Fruit fly (Drosophila melanogaster) whole organism, embryonic: ENCODE data around the gene Oatp74D.

Experiments
- Adf1 ChIP-seq: fragments of 200-800 bp; sonication (Bioruptor generic); IDR thresholded peaks from 2 replicates; pipeline ENCODE4 v1.3.6; 2022; ENCODE audit warnings: missing biosample characterization, missing genetic modification characterization
- Aef1 ChIP-seq: fragments of 200-800 bp; sonication (Bioruptor generic); IDR thresholded peaks from 3 replicates; pipeline ENCODE4 v1.3.6; 2022; ENCODE audit warnings: missing biosample characterization, missing genetic modification characterization
- Asciz ChIP-seq: fragments of 200-800 bp; sonication (Bioruptor generic); optimal IDR thresholded peaks from 2 replicates; lab custom pipeline; 2017; ENCODE audit warnings: missing biosample characterization, mild to moderate bottlenecking, missing genetic modification characterization, missing genetic modification reagents
- Bdp1 ChIP-seq: fragments of 200-800 bp; sonication (Bioruptor generic); optimal IDR thresholded peaks from 3 replicates; lab custom pipeline; 2016; ENCODE audit warnings: missing biosample characterization, missing genetic modification characterization
- CG10209 ChIP-seq: fragments of 200-800 bp; sonication (Bioruptor generic); optimal IDR thresholded peaks from 3 replicates; lab custom pipeline; 2017; ENCODE audit warnings: missing biosample characterization, mild to moderate bottlenecking, missing genetic modification characterization, missing genetic modification reagents
- CG11247 ChIP-seq: fragments of 200-800 bp; sonication (Bioruptor generic); IDR thresholded peaks from 2 replicates; pipeline ENCODE4 v1.3.6; 2022; ENCODE audit warnings: missing biosample characterization, missing genetic modification characterization
- CG13123 ChIP-seq: fragments of 200-800 bp; sonication (Bioruptor generic); optimal IDR thresholded peaks from 2 replicates; lab custom pipeline; 2016; ENCODE audit warnings: missing biosample characterization, missing genetic modification characterization
- CG14860 ChIP-seq: fragments of 200-800 bp; sonication (Bioruptor generic); IDR thresholded peaks from 3 replicates; pipeline ENCODE4 v1.3.6; 2022; ENCODE audit warnings: missing biosample characterization, missing genetic modification characterization; ENCODE audit not compliant: partially characterized antibody
- CG15601 ChIP-seq: fragments of 200-800 bp; sonication (Bioruptor generic); optimal IDR thresholded peaks from 3 replicates; lab custom pipeline; 2019; ENCODE audit warnings: missing biosample characterization, mild to moderate bottlenecking, missing genetic modification characterization, moderate library complexity
- CG1647 ChIP-seq: fragments of 200-800 bp; sonication (Bioruptor generic); optimal IDR thresholded peaks from 3 replicates; lab custom pipeline; 2016; ENCODE audit warnings: missing biosample characterization, missing genetic modification characterization
- CG17385 ChIP-seq: fragments of 200-800 bp; sonication (Bioruptor generic); optimal IDR thresholded peaks from 3 replicates; lab custom pipeline; 2018; ENCODE audit warnings: missing biosample characterization, mild to moderate bottlenecking, missing genetic modification characterization
- CG2120 ChIP-seq: fragments of 200-800 bp; sonication (Bioruptor generic); optimal IDR thresholded peaks from 3 replicates; lab custom pipeline; 2016; ENCODE audit warnings: missing biosample characterization, missing genetic modification characterization
- CG31224 ChIP-seq: fragments of 200-800 bp; sonication (Bioruptor generic); IDR thresholded peaks from 2 replicates; pipeline ENCODE4 v1.3.6; 2022; ENCODE audit warnings: missing biosample characterization, missing genetic modification characterization
- CG31365 ChIP-seq: fragments of 200-800 bp; sonication (Bioruptor generic); optimal IDR thresholded peaks from 2 replicates; lab custom pipeline; 2018; ENCODE audit warnings: missing biosample characterization, mild to moderate bottlenecking, missing genetic modification characterization
- CG32532 ChIP-seq: fragments of 200-800 bp; sonication (Bioruptor generic); IDR thresholded peaks from 2 replicates; pipeline ENCODE4 v1.3.6; 2022; ENCODE audit warnings: missing biosample characterization, missing genetic modification characterization
- CG43689 ChIP-seq: fragments of 200-800 bp; sonication (Bioruptor generic); IDR thresholded peaks from 2 replicates; pipeline ENCODE4 v1.3.6; 2022; ENCODE audit warnings: missing biosample characterization, missing genetic modification characterization
- CG4404 ChIP-seq: fragments of 200-800 bp; sonication (Bioruptor generic); IDR thresholded peaks from 2 replicates; pipeline ENCODE4 v1.3.6; 2022; ENCODE audit warnings: missing biosample characterization, missing genetic modification characterization
- CG5180 ChIP-seq: fragments of 200-800 bp; sonication (Bioruptor generic); optimal IDR thresholded peaks from 3 replicates; lab custom pipeline; 2017; ENCODE audit warnings: missing biosample characterization, missing genetic modification characterization, mild to moderate bottlenecking, moderate library complexity, missing genetic modification reagents
- CG9727 ChIP-seq: fragments of 200-800 bp; sonication (Bioruptor generic); optimal IDR thresholded peaks from 3 replicates; lab custom pipeline; 2017; ENCODE audit warnings: missing biosample characterization, mild to moderate bottlenecking, missing genetic modification characterization
- CG9876 ChIP-seq: fragments of 200-800 bp; sonication (Bioruptor generic); optimal IDR thresholded peaks from 2 replicates; lab custom pipeline; 2016; ENCODE audit warnings: missing biosample characterization, missing genetic modification characterization
- Gsc ChIP-seq: fragments of 200-800 bp; sonication (Bioruptor generic); IDR thresholded peaks from 2 replicates; pipeline ENCODE4 v1.3.6; 2022; ENCODE audit warnings: missing biosample characterization, missing genetic modification characterization
- Nf-YC ChIP-seq: fragments of 200-800 bp; optimal IDR thresholded peaks from 3 replicates; lab custom pipeline; 2019; ENCODE audit warnings: missing biosample characterization, mild to moderate bottlenecking, missing genetic modification characterization, moderate library complexity
- NfI ChIP-seq: fragments of 200-800 bp; sonication (Bioruptor generic); optimal IDR thresholded peaks from 3 replicates; lab custom pipeline; 2018; ENCODE audit warnings: missing biosample characterization, mild to moderate bottlenecking, missing genetic modification characterization, moderate library complexity
- Side ChIP-seq: fragments of 200-800 bp; sonication (Bioruptor generic); optimal IDR thresholded peaks from 2 replicates; lab custom pipeline; 2016; ENCODE audit warnings: missing biosample characterization, missing genetic modification characterization
- Stat92E ChIP-seq, 3 experiments: fragments of >200 bp in 2 of 3; fragments of 200-800 bp in 1 of 3; sonication (Bioruptor generic) in 1 of 3; optimal IDR thresholded peaks; 2 replicates each; lab custom pipeline; 2017 to 2019; ENCODE audit warnings: missing biosample characterization in 3 of 3, missing genetic modification characterization in 3 of 3, mild to moderate bottlenecking in 1 of 3, moderate library complexity in 1 of 3
- TFAM ChIP-seq: fragments of 200-800 bp; sonication (Bioruptor generic); optimal IDR thresholded peaks from 2 replicates; lab custom pipeline; 2017; ENCODE audit warnings: missing biosample characterization, missing genetic modification characterization, inconsistent platforms
- ac ChIP-seq: fragments of 200-800 bp; sonication (Bioruptor generic); optimal IDR thresholded peaks from 3 replicates; lab custom pipeline; 2017; ENCODE audit warnings: missing biosample characterization, mild to moderate bottlenecking, missing genetic modification characterization
- crp ChIP-seq, 2 experiments: fragments of 200-800 bp; sonication (Bioruptor generic); optimal IDR thresholded peaks; 2 replicates in 1 of 2; 3 replicates in 1 of 2; lab custom pipeline; 2017; ENCODE audit warnings: missing biosample characterization in 2 of 2, missing genetic modification characterization in 2 of 2, mild to moderate bottlenecking in 1 of 2, moderate library complexity in 1 of 2
- fd64A ChIP-seq: fragments of 200-800 bp; sonication (Bioruptor generic); optimal IDR thresholded peaks from 3 replicates; lab custom pipeline; 2018; ENCODE audit warnings: missing biosample characterization, mild to moderate bottlenecking, missing genetic modification characterization
- gcm2 ChIP-seq: fragments of 200-800 bp; sonication (Bioruptor generic); optimal IDR thresholded peaks from 2 replicates; lab custom pipeline; 2016; ENCODE audit warnings: missing biosample characterization, missing genetic modification characterization
- gfzf ChIP-seq: fragments of 200-800 bp; sonication (Bioruptor generic); optimal IDR thresholded peaks from 2 replicates; lab custom pipeline; 2016; ENCODE audit warnings: missing biosample characterization, mild to moderate bottlenecking, missing genetic modification characterization, moderate library complexity
- gro ChIP-seq: fragments of 200-800 bp; sonication (Bioruptor generic); optimal IDR thresholded peaks from 2 replicates; lab custom pipeline; 2016; ENCODE audit warnings: missing biosample characterization, missing genetic modification characterization
- her ChIP-seq: fragments of 200-800 bp; sonication (Bioruptor generic); optimal IDR thresholded peaks from 2 replicates; lab custom pipeline; 2016; ENCODE audit warnings: missing biosample characterization, missing genetic modification characterization
- lov ChIP-seq, 2 experiments: fragments of 200-800 bp in 1 of 2; fragments of >200 bp in 1 of 2; sonication (Bioruptor generic) in 1 of 2; IDR thresholded peaks in 1 of 2; optimal IDR thresholded peaks in 1 of 2; 2 replicates in 1 of 2; 3 replicates in 1 of 2; pipeline versions ENCODE4 v1.3.6 to Lab custom; 2017 to 2022; ENCODE audit warnings: missing biosample characterization in 1 of 2, missing genetic modification characterization in 1 of 2
- oc ChIP-seq: fragments of 200-800 bp; sonication (Bioruptor generic); optimal IDR thresholded peaks from 2 replicates; lab custom pipeline; 2018; ENCODE audit warnings: missing biosample characterization, mild to moderate bottlenecking, missing genetic modification characterization, moderate library complexity
- pho ChIP-seq: fragments of 200-800 bp; sonication (Bioruptor generic); optimal IDR thresholded peaks from 2 replicates; lab custom pipeline; 2016; ENCODE audit warnings: missing biosample characterization, missing genetic modification characterization
- run ChIP-seq: fragments of 200-800 bp; sonication (Bioruptor generic); optimal IDR thresholded peaks from 3 replicates; lab custom pipeline; 2018; ENCODE audit warnings: missing biosample characterization, mild to moderate bottlenecking, missing genetic modification characterization
- slou ChIP-seq: fragments of 200-800 bp; sonication (Bioruptor generic); optimal IDR thresholded peaks from 3 replicates; lab custom pipeline; 2016; ENCODE audit warnings: missing biosample characterization, missing genetic modification characterization
- sqz ChIP-seq: fragments of 200-800 bp; sonication (Bioruptor generic); optimal IDR thresholded peaks from 3 replicates; lab custom pipeline; 2018; ENCODE audit warnings: missing biosample characterization, mild to moderate bottlenecking, missing genetic modification characterization
- tin ChIP-seq: fragments of 200-800 bp; sonication (Bioruptor generic); optimal IDR thresholded peaks from 3 replicates; lab custom pipeline; 2016; ENCODE audit warnings: missing biosample characterization, missing genetic modification characterization
- unc-4 ChIP-seq: fragments of 200-800 bp; sonication (Bioruptor generic); IDR thresholded peaks from 2 replicates; pipeline ENCODE4 v1.3.6; 2022; ENCODE audit warnings: missing biosample characterization, missing genetic modification characterization; ENCODE audit not compliant: partially characterized antibody
- wor ChIP-seq: fragments of 200-800 bp; sonication (Bioruptor generic); IDR thresholded peaks from 2 replicates; pipeline ENCODE4 v1.3.6; 2022; ENCODE audit warnings: missing biosample characterization, missing genetic modification characterization

Oatp74D gene

DNA sequence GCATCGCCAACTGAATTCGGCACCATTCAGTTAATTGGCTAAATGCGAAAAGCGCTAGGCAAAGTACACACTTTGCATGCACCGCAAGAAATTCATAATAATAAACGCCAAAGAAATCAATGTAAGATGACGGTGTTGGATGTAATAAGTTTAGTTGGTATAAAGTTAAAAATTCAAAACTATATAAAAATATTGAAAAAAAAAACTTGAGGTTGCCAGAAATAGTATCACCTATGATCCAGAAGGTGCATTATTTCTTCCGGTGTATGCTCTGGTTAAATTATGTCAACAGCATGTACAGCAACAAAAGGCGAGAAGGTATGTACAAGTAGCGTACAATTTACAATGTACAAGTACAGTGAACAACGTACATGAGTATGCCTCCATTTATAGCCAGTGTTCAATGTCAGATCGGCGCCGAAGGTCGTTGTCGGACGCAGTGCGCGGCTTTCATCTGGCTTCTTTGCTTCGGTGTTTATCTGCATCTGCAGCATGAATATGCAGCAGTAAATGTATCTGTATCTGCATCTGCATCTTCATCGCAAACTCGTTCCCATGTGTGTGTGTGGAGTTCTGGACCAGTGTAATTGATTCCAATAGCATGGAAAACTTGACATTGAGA lies 10.1 kb downstream of the Oatp74D start (continued):
- TF ChIP-seq CG1647 (GFP tag; lab: Kevin White, UChicago) (no peak), gcm2 (GFP tag; lab: Kevin White, UChicago) (no peak), CG2120 (GFP tag; lab: Kevin White, UChicago) (no peak), lov (optimal IDR thresholded peaks at IDR 0.05; lab: Kevin White, UChicago) (no peak), lov (GFP tag; IDR thresholded peaks at IDR 0.05; lab: Robert Waterston, UW) (no peak), Gsc (GFP tag; lab: Robert Waterston, UW) (no peak), sqz (GFP tag; lab: Kevin White, UChicago) (no peak), Nf-YC (no peak), Stat92E (GFP tag; optimal IDR thresholded peaks at IDR 0.05; lab: Kevin White, UChicago) (no peak), CG17385 (no peak), Adf1 (GFP tag; lab: Robert Waterston, UW) (no peak), ac (GFP tag; lab: Kevin White, UChicago) (no peak), unc-4 (GFP tag; lab: Robert Waterston, UW) (no peak), wor (GFP tag; lab: Robert Waterston, UW) (no peak), slou (GFP tag; lab: Kevin White, UChicago) (no peak), oc (tag; lab: Kevin White, UChicago) (no peak), run (tag; lab: Kevin White, UChicago) (no peak), TFAM (GFP tag; lab: Kevin White, UChicago) (no peak), CG32532 (GFP tag; lab: Robert Waterston, UW) (no peak), CG9727 (GFP tag; lab: Kevin White, UChicago) (no peak), Bdp1 (GFP tag; lab: Kevin White, UChicago) (no peak), her (GFP tag; lab: Kevin White, UChicago) (no peak), gfzf (GFP tag; lab: Kevin White, UChicago) (no peak), CG5180 (no peak), CG11247 (no peak), CG10209 (GFP tag; lab: Kevin White, UChicago) (no peak), CG15601 (tag; lab: Kevin White, UChicago) (no peak), Side (GFP tag; lab: Kevin White, UChicago) (no peak), CG31224 (GFP tag; lab: Robert Waterston, UW) (no peak), crp (GFP tag; optimal IDR thresholded peaks at IDR 0.05; lab: Kevin White, UChicago) (no peak), NfI (GFP tag; lab: Kevin White, UChicago) (peak; percentile 10), CG13123 (no peak), CG4404 (no peak), CG14860 (no peak), fd64A (GFP tag; lab: Kevin White, UChicago) (no peak), CG9876 (GFP tag; lab: Kevin White, UChicago) (no peak), CG43689 (GFP tag; lab: Robert Waterston, UW) (no peak), gro (GFP tag; lab: Kevin White, UChicago) (no peak), Aef1 (GFP tag; lab: Robert Waterston, UW) (0 out of 3 replicates have a peak, but pooled peaks have one; percentile 12), tin (no peak), Asciz (peak; percentile 5), pho (no peak), CG31365 (tag; lab: Kevin White, UChicago) (no peak)
